Fruit fly (Drosophila melanogaster) whole organism, embryonic: Measurements from ENCODE around the gene NC2beta.

Experiments
- Abd-B ChIP-seq: fragments of 200-800 bp; sonication (Bioruptor generic); optimal IDR thresholded peaks from 2 replicates; lab custom pipeline; 2018; ENCODE audit warnings: missing biosample characterization, mild to moderate bottlenecking, missing genetic modification characterization, moderate library complexity
- Atf-2 ChIP-seq: fragments of 200-800 bp; sonication (Bioruptor generic); optimal IDR thresholded peaks from 2 replicates; lab custom pipeline; 2016; ENCODE audit warnings: missing biosample characterization, missing genetic modification characterization
- Bdp1 ChIP-seq: fragments of 200-800 bp; sonication (Bioruptor generic); optimal IDR thresholded peaks from 3 replicates; lab custom pipeline; 2016; ENCODE audit warnings: missing biosample characterization, missing genetic modification characterization
- CG10209 ChIP-seq: fragments of 200-800 bp; sonication (Bioruptor generic); optimal IDR thresholded peaks from 3 replicates; lab custom pipeline; 2017; ENCODE audit warnings: missing biosample characterization, mild to moderate bottlenecking, missing genetic modification characterization, missing genetic modification reagents
- CG10543 ChIP-seq: fragments of 200-800 bp; sonication (Bioruptor generic); optimal IDR thresholded peaks from 3 replicates; lab custom pipeline; 2017; ENCODE audit warnings: missing biosample characterization, mild to moderate bottlenecking, missing genetic modification characterization, moderate library complexity
- CG10654 ChIP-seq: fragments of 200-800 bp; sonication (Bioruptor generic); optimal IDR thresholded peaks from 2 replicates; lab custom pipeline; 2016; ENCODE audit warnings: missing biosample characterization, missing genetic modification characterization
- CG11247 ChIP-seq: fragments of 200-800 bp; sonication (Bioruptor generic); IDR thresholded peaks from 2 replicates; pipeline ENCODE4 v1.3.6; 2022; ENCODE audit warnings: missing biosample characterization, missing genetic modification characterization
- CG12104 ChIP-seq: fragments of 200-800 bp; sonication (Bioruptor generic); optimal IDR thresholded peaks from 3 replicates; lab custom pipeline; 2016; ENCODE audit warnings: missing biosample characterization, missing genetic modification characterization
- CG12659 ChIP-seq: fragments of 200-800 bp; sonication (Bioruptor generic); optimal IDR thresholded peaks from 3 replicates; lab custom pipeline; 2017; ENCODE audit warnings: mild to moderate bottlenecking, missing biosample characterization, missing genetic modification reagents, missing genetic modification characterization
- CG14441 ChIP-seq: fragments of 200-800 bp; sonication (Bioruptor generic); IDR thresholded peaks from 2 replicates; pipeline ENCODE4 v1.3.6; 2022; ENCODE audit warnings: missing biosample characterization, missing genetic modification characterization
- CG14710 ChIP-seq: fragments of 200-800 bp; sonication (Bioruptor generic); optimal IDR thresholded peaks from 3 replicates; lab custom pipeline; 2019; ENCODE audit warnings: missing biosample characterization, mild to moderate bottlenecking, missing genetic modification characterization, moderate library complexity
- CG1529 ChIP-seq: fragments of 200-800 bp; sonication (Bioruptor generic); optimal IDR thresholded peaks from 3 replicates; lab custom pipeline; 2018; ENCODE audit warnings: missing biosample characterization, missing genetic modification characterization
- CG1602 ChIP-seq: fragments of 200-800 bp; sonication (Bioruptor generic); optimal IDR thresholded peaks from 3 replicates; lab custom pipeline; 2016; ENCODE audit warnings: missing biosample characterization, missing genetic modification characterization
- CG17568 ChIP-seq: fragments of 200-800 bp; sonication (Bioruptor generic); optimal IDR thresholded peaks from 2 replicates; lab custom pipeline; 2018; ENCODE audit warnings: missing biosample characterization, mild to moderate bottlenecking, missing genetic modification characterization, moderate library complexity
- CG2116 ChIP-seq: fragments of 200-800 bp; sonication (Bioruptor generic); optimal IDR thresholded peaks from 3 replicates; lab custom pipeline; 2018; ENCODE audit warnings: missing biosample characterization, mild to moderate bottlenecking, missing genetic modification characterization
- CG31441 ChIP-seq: fragments of 200-800 bp; sonication (Bioruptor generic); IDR thresholded peaks from 2 replicates; pipeline ENCODE4 v1.3.6; 2022; ENCODE audit warnings: missing biosample characterization, missing genetic modification characterization
- CG34376 ChIP-seq: fragments of 200-800 bp; sonication (Bioruptor generic); optimal IDR thresholded peaks from 2 replicates; lab custom pipeline; 2018; ENCODE audit warnings: missing biosample characterization, mild to moderate bottlenecking, missing genetic modification characterization
- CG4707 ChIP-seq: fragments of 200-800 bp; sonication (Bioruptor generic); optimal IDR thresholded peaks from 2 replicates; lab custom pipeline; 2018; ENCODE audit warnings: missing biosample characterization, mild to moderate bottlenecking, missing genetic modification characterization, moderate library complexity
- CG4820 ChIP-seq: fragments of 200-800 bp; sonication (Bioruptor generic); optimal IDR thresholded peaks from 3 replicates; lab custom pipeline; 2016; ENCODE audit warnings: missing biosample characterization, missing genetic modification characterization
- CG6175 ChIP-seq: fragments of 200-800 bp; sonication (Bioruptor generic); IDR thresholded peaks from 3 replicates; pipeline ENCODE4 v1.3.6; 2022; ENCODE audit warnings: missing biosample characterization, missing genetic modification characterization
- CG6813 ChIP-seq: fragments of 200-800 bp; sonication (Bioruptor generic); optimal IDR thresholded peaks from 2 replicates; lab custom pipeline; 2017; ENCODE audit warnings: missing biosample characterization, missing genetic modification characterization, mild to moderate bottlenecking, moderate library complexity, missing genetic modification reagents
- CG7357 ChIP-seq: fragments of 200-800 bp; sonication (Bioruptor generic); IDR thresholded peaks from 3 replicates; pipeline ENCODE4 v1.3.6; 2022; ENCODE audit warnings: missing biosample characterization, missing genetic modification characterization
- CG7928 ChIP-seq: fragments of 200-800 bp; sonication (Bioruptor generic); optimal IDR thresholded peaks from 2 replicates; lab custom pipeline; 2017; ENCODE audit warnings: missing biosample characterization, mild to moderate bottlenecking, missing genetic modification characterization
- CG8924 ChIP-seq: fragments of 200-800 bp; optimal IDR thresholded peaks from 3 replicates; lab custom pipeline; 2019; ENCODE audit warnings: missing biosample characterization, mild to moderate bottlenecking, missing genetic modification characterization, moderate library complexity
- CG8944 ChIP-seq: fragments of 200-800 bp; sonication (Bioruptor generic); optimal IDR thresholded peaks from 3 replicates; lab custom pipeline; 2016; ENCODE audit warnings: missing biosample characterization, missing genetic modification characterization
- E2f1 ChIP-seq: fragments of 200-800 bp; sonication (Bioruptor generic); IDR thresholded peaks from 2 replicates; pipeline ENCODE4 v1.3.6; 2022; ENCODE audit warnings: missing biosample characterization, missing genetic modification characterization
- E2f2 ChIP-seq: fragments of 200-800 bp; sonication (Bioruptor generic); IDR thresholded peaks from 2 replicates; pipeline ENCODE4 v1.3.6; 2022; ENCODE audit warnings: missing biosample characterization, missing genetic modification characterization
- Elba2 ChIP-seq: fragments of 200-800 bp; sonication (Bioruptor generic); optimal IDR thresholded peaks from 3 replicates; lab custom pipeline; 2016; ENCODE audit warnings: missing biosample characterization, missing genetic modification characterization
- Gsc ChIP-seq: fragments of 200-800 bp; sonication (Bioruptor generic); IDR thresholded peaks from 2 replicates; pipeline ENCODE4 v1.3.6; 2022; ENCODE audit warnings: missing biosample characterization, missing genetic modification characterization
- Hr78 ChIP-seq, 2 experiments: fragments of 200-800 bp in 1 of 2; fragments of >200 bp in 1 of 2; sonication (Bioruptor generic) in 1 of 2; optimal IDR thresholded peaks; 2 replicates each; lab custom pipeline; 2017 to 2019; ENCODE audit warnings: missing biosample characterization in 2 of 2, missing genetic modification characterization in 2 of 2, mild to moderate bottlenecking in 1 of 2, moderate library complexity in 1 of 2
- MTF-1 ChIP-seq: fragments of 200-800 bp; sonication (Bioruptor generic); optimal IDR thresholded peaks from 2 replicates; lab custom pipeline; 2018; ENCODE audit warnings: missing biosample characterization, mild to moderate bottlenecking, missing genetic modification characterization, borderline replicate concordance
- Mad ChIP-seq: fragments of 200-800 bp; sonication (Bioruptor generic); optimal IDR thresholded peaks from 2 replicates; lab custom pipeline; 2016; ENCODE audit warnings: missing biosample characterization, missing genetic modification characterization
- NC2α ChIP-seq: fragments of 200-800 bp; sonication (Bioruptor generic); optimal IDR thresholded peaks from 2 replicates; lab custom pipeline; 2016; ENCODE audit warnings: missing biosample characterization, missing genetic modification characterization
- Six4 ChIP-seq: fragments of 200-800 bp; sonication (Bioruptor generic); optimal IDR thresholded peaks from 2 replicates; lab custom pipeline; 2016; ENCODE audit warnings: missing biosample characterization, missing genetic modification characterization
- Sry-δ ChIP-seq: fragments of 200-800 bp; sonication (Bioruptor generic); optimal IDR thresholded peaks from 2 replicates; lab custom pipeline; 2016; ENCODE audit warnings: missing biosample characterization, missing genetic modification characterization
- ase ChIP-seq: fragments of 200-800 bp; sonication (Bioruptor generic); IDR thresholded peaks from 3 replicates; pipeline ENCODE4 v1.3.6; 2022; ENCODE audit warnings: missing biosample characterization, missing genetic modification characterization
- bigmax ChIP-seq: fragments of 200-800 bp; sonication (Bioruptor generic); optimal IDR thresholded peaks from 2 replicates; lab custom pipeline; 2018; ENCODE audit warnings: missing biosample characterization, mild to moderate bottlenecking, missing genetic modification characterization
- crc ChIP-seq: fragments of 200-800 bp; sonication (Bioruptor generic); optimal IDR thresholded peaks from 2 replicates; lab custom pipeline; 2016; ENCODE audit warnings: missing biosample characterization, missing genetic modification characterization
- dati ChIP-seq: fragments of 200-800 bp; sonication (Bioruptor generic); IDR thresholded peaks from 2 replicates; pipeline ENCODE4 v1.3.6; 2022; ENCODE audit warnings: missing biosample characterization, missing genetic modification characterization
- dm ChIP-seq: fragments of 200-800 bp; sonication (Bioruptor generic); optimal IDR thresholded peaks from 3 replicates; lab custom pipeline; 2016; ENCODE audit warnings: missing biosample characterization, missing genetic modification characterization
- esg ChIP-seq: fragments of 200-800 bp; sonication (Bioruptor generic); conservative IDR thresholded peaks from 2 replicates; pipeline ENCODE4 v1.3.6; 2022; ENCODE audit warnings: missing biosample characterization, missing genetic modification characterization
- fd96Cb ChIP-seq: fragments of 200-800 bp; sonication (Bioruptor generic); optimal IDR thresholded peaks from 2 replicates; lab custom pipeline; 2018; ENCODE audit warnings: missing biosample characterization, mild to moderate bottlenecking, missing genetic modification characterization, moderate library complexity
- lbe ChIP-seq: fragments of 200-800 bp; sonication (Bioruptor generic); optimal IDR thresholded peaks from 2 replicates; lab custom pipeline; 2016; ENCODE audit warnings: missing biosample characterization, mild to moderate bottlenecking, missing genetic modification characterization
- nerfin-1 ChIP-seq: fragments of 200-800 bp; sonication (Bioruptor generic); optimal IDR thresholded peaks from 3 replicates; lab custom pipeline; 2019; ENCODE audit warnings: missing biosample characterization, mild to moderate bottlenecking, missing genetic modification characterization, moderate library complexity
- nmo ChIP-seq: fragments of 200-800 bp; sonication (Bioruptor generic); optimal IDR thresholded peaks from 2 replicates; lab custom pipeline; 2018; ENCODE audit warnings: missing biosample characterization, mild to moderate bottlenecking, missing genetic modification characterization, moderate library complexity
- sima ChIP-seq: fragments of 200-800 bp; sonication (Bioruptor generic); optimal IDR thresholded peaks from 2 replicates; lab custom pipeline; 2016; ENCODE audit warnings: missing biosample characterization, missing genetic modification characterization
- sob ChIP-seq: fragments of 200-800 bp; sonication (Bioruptor generic); IDR thresholded peaks from 2 replicates; pipeline ENCODE4 v1.3.6; 2022; ENCODE audit warnings: missing biosample characterization, missing genetic modification characterization
- tio ChIP-seq: fragments of 200-800 bp; sonication (Bioruptor generic); optimal IDR thresholded peaks from 2 replicates; lab custom pipeline; 2017; ENCODE audit warnings: missing biosample characterization, missing genetic modification characterization, inconsistent platforms
- twi ChIP-seq: fragments of 200-800 bp; optimal IDR thresholded peaks from 2 replicates; lab custom pipeline; 2019; ENCODE audit warnings: missing biosample characterization, mild to moderate bottlenecking, missing genetic modification characterization, moderate library complexity

Gene NC2beta

dm6 chr2L:15056359-15057220, 49.0 kb downstream of the NC2beta start (continued):
- TF ChIP-seq CG12104 (GFP tag; lab: Kevin White, UChicago) (peak; percentile 75), CG4707 (GFP tag; lab: Kevin White, UChicago) (peak; percentile 14), E2f1 (GFP tag; lab: Robert Waterston, UW) (peak; percentile 71), Sry-δ (GFP tag; lab: Kevin White, UChicago) (no peak), crc (GFP tag; lab: Kevin White, UChicago) (no peak), NC2α (no peak), sob (GFP tag; lab: Robert Waterston, UW) (peak; percentile 46; the same call in 1 of the 2 replicates), Atf-2 (GFP tag; lab: Kevin White, UChicago) (no peak), CG34376 (no peak), CG7357 (GFP tag; lab: Robert Waterston, UW) (peak; percentile 66; the same call in 1 of the 3 replicates), CG11247 (no peak; the same call in none of the 2 replicates), CG14710 (peak; percentile 91), CG8924 (peak; percentile 65), CG12659 (GFP tag; lab: Kevin White, UChicago) (peak; percentile 73), dati (no peak), lbe (GFP tag; lab: Kevin White, UChicago) (peak; percentile 59), CG14441 (no peak), Hr78 (GFP tag; optimal IDR thresholded peaks at IDR 0.05; lab: Kevin White, UChicago) (peak in 1 of 2 experiments; percentile 65), dm (GFP tag; lab: Kevin White, UChicago) (no peak), CG6175 (0 out of 3 replicates have a peak, but pooled peaks have one; percentile 21), CG7928 (GFP tag; lab: Kevin White, UChicago) (no peak), esg (GFP tag; lab: Robert Waterston, UW) (peak; percentile 65), CG17568 (GFP tag; lab: Kevin White, UChicago) (peak; percentile 25), Gsc (no peak), nerfin-1 (tag; lab: Kevin White, UChicago) (peak; percentile 78), fd96Cb (tag; lab: Kevin White, UChicago) (peak; percentile 86), CG1602 (peak; percentile 69), CG6813 (peak; percentile 36), Bdp1 (GFP tag; lab: Kevin White, UChicago) (no peak), CG1529 (GFP tag; lab: Kevin White, UChicago) (peak; percentile 65), E2f2 (GFP tag; lab: Robert Waterston, UW) (peak; percentile 37; the same call in 1 of the 2 replicates), CG2116 (GFP tag; lab: Kevin White, UChicago) (peak; percentile 26), Mad (GFP tag; lab: Kevin White, UChicago) (peak; percentile 39), CG10209 (GFP tag; lab: Kevin White, UChicago) (peak; percentile 69), twi (tag; lab: Kevin White, UChicago) (peak; percentile 41), MTF-1 (GFP tag; lab: Kevin White, UChicago) (peak; percentile 27), sima (no peak), CG31441 (peak; percentile 89), CG10654 (GFP tag; lab: Kevin White, UChicago) (peak; percentile 73), tio (GFP tag; lab: Kevin White, UChicago) (peak; percentile 83), CG4820 (GFP tag; lab: Kevin White, UChicago) (peak; percentile 74), ase (peak; percentile 77; the same call in 1 of the 3 replicates), CG8944 (GFP tag; lab: Kevin White, UChicago) (no peak), bigmax (GFP tag; lab: Kevin White, UChicago) (no peak), Six4 (GFP tag; lab: Kevin White, UChicago) (peak; percentile 82), Abd-B (GFP tag; lab: Kevin White, UChicago) (peak; percentile 31), nmo (peak; percentile 91), CG10543 (GFP tag; lab: Kevin White, UChicago) (peak; percentile 10), Elba2 (GFP tag; lab: Kevin White, UChicago) (peak; percentile 93)
